Worm (Caenorhabditis elegans) whole organism, L4 larva: ENCODE data around the gene cdh-8.

ENCODE experiments used
- F26F4.8 ChIP-seq: fragments of 200-800 bp; sonication (Bioruptor generic); conservative IDR thresholded peaks from 2 replicates; pipeline ENCODE4 v1.3.6; 2022; ENCODE audit warnings: missing genetic modification characterization, missing compliant biosample characterization
- R02D3.7 ChIP-seq: fragments of 150-350 bp; sonication (generic microtip); optimal IDR thresholded peaks from 3 replicates; lab custom pipeline; 2014; ENCODE audit warnings: missing biosample characterization, missing genetic modification characterization
- T20F7.1 ChIP-seq: fragments of 200-800 bp; sonication (Bioruptor generic); optimal IDR thresholded peaks from 2 replicates; lab custom pipeline; 2018; ENCODE audit warnings: mild to moderate bottlenecking, missing genetic modification characterization, missing compliant biosample characterization
- Y48G9A.11 ChIP-seq: fragments of 200-800 bp; sonication (Bioruptor generic); IDR thresholded peaks from 2 replicates; pipeline ENCODE4 v1.3.6; 2022; ENCODE audit warnings: missing genetic modification reagents, missing genetic modification characterization, missing compliant biosample characterization
- Y75B8A.6 ChIP-seq: fragments of 200-800 bp; sonication (Bioruptor generic); IDR thresholded peaks from 2 replicates; pipeline ENCODE4 v1.3.6; 2022; ENCODE audit warnings: missing genetic modification reagents, missing genetic modification characterization, missing compliant biosample characterization
- ZK337.2 ChIP-seq: fragments of 200-800 bp; sonication (Bioruptor generic); IDR thresholded peaks from 2 replicates; pipeline ENCODE4 v1.3.6; 2022; ENCODE audit warnings: missing genetic modification reagents, missing genetic modification characterization, missing compliant biosample characterization
- ama-1 ChIP-seq: fragments of 150-350 bp; optimal IDR thresholded peaks from 2 replicates; lab custom pipeline; 2014; ENCODE audit warnings: inconsistent platforms, mixed read lengths
- ceh-20 ChIP-seq: fragments of 200-800 bp; sonication (Bioruptor generic); IDR thresholded peaks from 2 replicates; pipeline ENCODE4 v1.3.6; 2022; ENCODE audit warnings: missing genetic modification reagents, missing genetic modification characterization, missing compliant biosample characterization
- ceh-44 ChIP-seq: fragments of 200-800 bp; sonication (Bioruptor generic); IDR thresholded peaks from 2 replicates; pipeline ENCODE4 v1.3.6; 2022; ENCODE audit warnings: missing genetic modification reagents, missing genetic modification characterization, missing compliant biosample characterization
- ceh-62 ChIP-seq: sonication (generic microtip); optimal IDR thresholded peaks from 2 replicates; lab custom pipeline; 2017; ENCODE audit warnings: missing biosample characterization, missing genetic modification characterization
- ceh-82 ChIP-seq: sonication (generic microtip); optimal IDR thresholded peaks from 2 replicates; lab custom pipeline; 2017; ENCODE audit warnings: missing biosample characterization, missing genetic modification characterization
- ces-1 ChIP-seq: fragments of 150-350 bp; sonication (generic microtip); optimal IDR thresholded peaks from 4 replicates; lab custom pipeline; 2014; ENCODE audit warnings: missing biosample characterization, missing genetic modification reagents, missing genetic modification characterization
- ctbp-1 ChIP-seq: fragments of 200-800 bp; sonication (Bioruptor generic); IDR thresholded peaks from 2 replicates; pipeline ENCODE4 v1.3.6; 2022; ENCODE audit warnings: missing genetic modification reagents, missing genetic modification characterization, missing compliant biosample characterization
- daf-19 ChIP-seq: fragments of 200-800 bp; sonication (Bioruptor generic); conservative IDR thresholded peaks from 2 replicates; pipeline ENCODE4 v1.3.6; 2022; ENCODE audit warnings: missing genetic modification characterization, missing compliant biosample characterization
- dmd-9 ChIP-seq: fragments of 200-800 bp; sonication (Bioruptor generic); IDR thresholded peaks from 2 replicates; pipeline ENCODE4 v1.3.6; 2022; ENCODE audit warnings: missing genetic modification reagents, missing genetic modification characterization, missing compliant biosample characterization
- dve-1 ChIP-seq: sonication (generic microtip); optimal IDR thresholded peaks from 2 replicates; lab custom pipeline; 2017; ENCODE audit warnings: antibody characterized with exemption, mild to moderate bottlenecking, missing genetic modification characterization, missing compliant biosample characterization; ENCODE audit not compliant: insufficient read depth
- egl-43 ChIP-seq: fragments of 200-800 bp; sonication (Bioruptor generic); IDR thresholded peaks from 2 replicates; pipeline ENCODE4 v1.3.6; 2022; ENCODE audit warnings: missing genetic modification reagents, missing genetic modification characterization, missing compliant biosample characterization
- gei-8 ChIP-seq: fragments of 200-800 bp; sonication (Bioruptor generic); optimal IDR thresholded peaks from 2 replicates; lab custom pipeline; 2018; ENCODE audit warnings: mild to moderate bottlenecking, missing genetic modification characterization, missing compliant biosample characterization
- hlh-30 ChIP-seq: sonication (generic microtip); optimal IDR thresholded peaks from 2 replicates; lab custom pipeline; 2017; ENCODE audit warnings: antibody characterized with exemption, mild to moderate bottlenecking, missing genetic modification characterization, missing compliant biosample characterization; ENCODE audit not compliant: insufficient read depth
- lin-1 ChIP-seq: fragments of 200-800 bp; sonication (Bioruptor generic); IDR thresholded peaks from 2 replicates; pipeline ENCODE4 v1.3.6; 2022; ENCODE audit warnings: missing genetic modification reagents, missing genetic modification characterization, missing compliant biosample characterization
- lin-38 ChIP-seq: fragments of 200-800 bp; sonication (Bioruptor generic); IDR thresholded peaks from 2 replicates; pipeline ENCODE4 v1.3.6; 2022; ENCODE audit warnings: missing genetic modification reagents, missing genetic modification characterization, missing compliant biosample characterization
- lin-39 ChIP-seq: fragments of 150-350 bp; optimal IDR thresholded peaks from 2 replicates; lab custom pipeline; 2014; ENCODE audit warnings: missing biosample characterization, missing genetic modification reagents, missing genetic modification characterization
- madf-5 ChIP-seq, 2 experiments: fragments of 200-800 bp; sonication (Bioruptor generic); IDR thresholded peaks; 2 replicates each; pipeline ENCODE4 v1.3.6; 2022; ENCODE audit warnings: missing compliant biosample characterization in 2 of 2, missing genetic modification characterization in 2 of 2
- mes-2 ChIP-seq: sonication (generic microtip); optimal IDR thresholded peaks from 2 replicates; lab custom pipeline; 2016; ENCODE audit warnings: missing genotype, mild to moderate bottlenecking, missing genetic modification characterization, missing compliant biosample characterization; ENCODE audit not compliant: poor library complexity, severe bottlenecking
- mxl-3 ChIP-seq: fragments of 200-800 bp; sonication (Bioruptor generic); optimal IDR thresholded peaks from 2 replicates; lab custom pipeline; 2018; ENCODE audit warnings: mild to moderate bottlenecking, missing genetic modification characterization, missing compliant biosample characterization
- nhr-10 ChIP-seq: fragments of 150-350 bp; optimal IDR thresholded peaks from 2 replicates; lab custom pipeline; 2014; ENCODE audit warnings: missing biosample characterization, missing genetic modification characterization
- nhr-102 ChIP-seq: sonication (generic microtip); optimal IDR thresholded peaks from 2 replicates; lab custom pipeline; 2016; ENCODE audit warnings: mild to moderate bottlenecking, missing genetic modification characterization, moderate library complexity, missing compliant biosample characterization
- nhr-111 ChIP-seq: fragments of 200-800 bp; sonication (Bioruptor generic); optimal IDR thresholded peaks from 2 replicates; lab custom pipeline; 2018; ENCODE audit warnings: mild to moderate bottlenecking, missing genetic modification characterization, missing compliant biosample characterization
- nhr-237 ChIP-seq: sonication (generic microtip); optimal IDR thresholded peaks from 2 replicates; lab custom pipeline; 2017; ENCODE audit warnings: missing biosample characterization, missing genetic modification characterization
- nhr-42 ChIP-seq: fragments of 200-800 bp; sonication (Bioruptor generic); IDR thresholded peaks from 2 replicates; pipeline ENCODE4 v1.3.6; 2022; ENCODE audit warnings: missing genetic modification characterization, missing compliant biosample characterization
- nhr-48 ChIP-seq: sonication (generic microtip); optimal IDR thresholded peaks from 2 replicates; lab custom pipeline; 2016; ENCODE audit warnings: mild to moderate bottlenecking, missing genetic modification characterization, missing compliant biosample characterization
- pha-4 ChIP-seq, 2 experiments: fragments of 150-350 bp in 1 of 2; fragments of 200-800 bp in 1 of 2; sonication (Bioruptor generic) in 1 of 2; IDR thresholded peaks in 1 of 2; optimal IDR thresholded peaks in 1 of 2; 2 replicates each; pipeline versions ENCODE4 v1.3.6 to Lab custom; 2014 to 2022; ENCODE audit warnings: missing genetic modification characterization in 2 of 2, missing genetic modification reagents in 2 of 2, missing biosample characterization in 1 of 2, missing compliant biosample characterization in 1 of 2
- rbr-2 ChIP-seq: sonication (generic microtip); optimal IDR thresholded peaks from 2 replicates; lab custom pipeline; 2016; ENCODE audit warnings: missing genotype, missing genetic modification characterization, missing compliant biosample characterization
- saeg-2 ChIP-seq: fragments of 200-800 bp; sonication (Bioruptor generic); IDR thresholded peaks from 2 replicates; pipeline ENCODE4 v1.3.6; 2022; ENCODE audit warnings: missing genetic modification reagents, missing genetic modification characterization, missing compliant biosample characterization
- set-16 ChIP-seq: fragments of 200-800 bp; sonication (Bioruptor generic); IDR thresholded peaks from 2 replicates; pipeline ENCODE4 v1.3.6; 2022; ENCODE audit warnings: missing genetic modification reagents, missing genetic modification characterization, missing compliant biosample characterization
- skn-1 ChIP-seq: fragments of 150-350 bp; optimal IDR thresholded peaks from 2 replicates; lab custom pipeline; 2014; ENCODE audit warnings: missing biosample characterization, missing genetic modification characterization
- snpc-1.2 ChIP-seq: fragments of 200-800 bp; sonication (Bioruptor generic); IDR thresholded peaks from 2 replicates; pipeline ENCODE4 v1.3.6; 2022; ENCODE audit warnings: missing genetic modification reagents, missing genetic modification characterization, missing compliant biosample characterization
- snpc-4 ChIP-seq: fragments of 150-350 bp; optimal IDR thresholded peaks from 2 replicates; lab custom pipeline; 2014; ENCODE audit warnings: missing biosample characterization, missing genetic modification characterization
- tag-97 ChIP-seq: fragments of 200-800 bp; sonication (Bioruptor generic); IDR thresholded peaks from 2 replicates; pipeline ENCODE4 v1.3.6; 2022; ENCODE audit warnings: missing genetic modification characterization, missing compliant biosample characterization
- unc-130 ChIP-seq: sonication (generic microtip); optimal IDR thresholded peaks from 2 replicates; lab custom pipeline; 2016; ENCODE audit warnings: missing genetic modification reagents, missing genetic modification characterization, missing compliant biosample characterization
- unc-39 ChIP-seq: sonication (generic microtip); optimal IDR thresholded peaks from 2 replicates; lab custom pipeline; 2017; ENCODE audit warnings: missing biosample characterization, missing genetic modification characterization
- unc-62 ChIP-seq, 3 experiments: fragments of 150-350 bp in 1 of 3; sonication (generic microtip); optimal IDR thresholded peaks in 2 of 3; peaks in 1 of 3; 1 replicate in 1 of 3; 2 replicates in 2 of 3; lab custom pipeline; 2014 to 2017; ENCODE audit warnings: missing biosample characterization in 3 of 3, missing genetic modification characterization in 3 of 3, missing genetic modification reagents in 3 of 3, missing genotype in 1 of 3
- vab-7 ChIP-seq: fragments of 200-800 bp; sonication (Bioruptor generic); IDR thresholded peaks from 2 replicates; pipeline ENCODE4 v1.3.6; 2022; ENCODE audit warnings: missing genetic modification reagents, missing genetic modification characterization, missing compliant biosample characterization
- zag-1 ChIP-seq: fragments of 150-350 bp; optimal IDR thresholded peaks from 2 replicates; lab custom pipeline; 2014; ENCODE audit warnings: missing biosample characterization, missing genetic modification characterization
- zfp-2 ChIP-seq: sonication (generic microtip); optimal IDR thresholded peaks from 2 replicates; lab custom pipeline; 2016; ENCODE audit warnings: mild to moderate bottlenecking, missing genetic modification characterization, missing compliant biosample characterization
- zfp-3 ChIP-seq: fragments of 200-800 bp; sonication (Bioruptor generic); conservative IDR thresholded peaks from 2 replicates; pipeline ENCODE4 v1.3.6; 2022; ENCODE audit warnings: missing genetic modification reagents, missing genetic modification characterization, missing compliant biosample characterization
- zip-11 ChIP-seq: fragments of 200-800 bp; sonication (Bioruptor generic); IDR thresholded peaks from 2 replicates; pipeline ENCODE4 v1.3.6; 2022; ENCODE audit warnings: missing genetic modification characterization, missing compliant biosample characterization
- zip-2 ChIP-seq: fragments of 150-350 bp; optimal IDR thresholded peaks from 2 replicates; lab custom pipeline; 2014; ENCODE audit warnings: missing biosample characterization, missing genetic modification characterization
- ztf-11 ChIP-seq: fragments of 150-350 bp; optimal IDR thresholded peaks from 2 replicates; lab custom pipeline; 2014; ENCODE audit warnings: missing biosample characterization, missing genetic modification characterization

cdh-8 gene

DNA sequence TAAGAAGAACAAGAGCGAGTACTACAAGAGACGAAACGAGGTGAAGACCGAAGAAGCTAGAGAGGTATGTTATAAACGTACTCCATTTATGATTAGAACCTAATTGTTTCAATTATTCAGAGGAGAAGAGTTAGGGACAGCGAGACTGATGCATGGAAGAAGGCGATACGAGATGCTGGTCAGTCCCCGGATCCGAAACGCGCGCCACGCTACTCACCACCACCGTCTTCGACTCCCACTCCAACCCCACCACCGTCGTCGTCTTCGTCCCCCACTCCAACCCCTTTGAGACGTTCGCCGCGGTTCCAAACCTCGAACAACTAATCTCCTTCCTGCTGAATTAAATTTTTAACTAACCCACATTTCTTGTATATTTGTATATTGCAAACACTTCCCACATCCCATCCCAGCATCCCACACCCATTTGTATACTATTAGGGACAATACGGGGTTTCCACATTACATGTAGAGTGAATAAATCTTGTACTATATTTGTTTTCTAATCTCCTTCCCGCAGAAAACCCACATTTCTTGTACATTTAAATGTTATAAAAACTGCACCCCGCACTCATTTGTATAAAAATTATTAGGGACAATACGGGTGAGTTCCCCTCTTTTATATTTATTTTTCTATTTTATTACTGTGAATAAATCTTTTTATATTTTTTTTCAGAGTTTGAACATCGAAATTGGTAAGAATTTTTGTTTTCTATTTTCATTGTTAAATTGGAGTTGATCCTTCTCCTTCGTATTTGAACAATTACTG is 47.9 kb downstream of the cdh-8 start:
- TF ChIP-seq nhr-237 (tag; lab: Kevin White, UChicago) (no peak), ctbp-1 (GFP tag; lab: Robert Waterston, UW) (0 out of 2 replicates have a peak, but pooled peaks have one; percentile 11), ama-1 (lab: Kevin White, UChicago) (no peak), lin-1 (GFP tag; lab: Robert Waterston, UW) (no peak), lin-38 (GFP tag; lab: Robert Waterston, UW) (peak; percentile 49), nhr-10 (tag; lab: Kevin White, UChicago) (no peak), vab-7 (GFP tag; lab: Robert Waterston, UW) (no peak), nhr-102 (no peak), zip-11 (GFP tag; lab: Robert Waterston, UW) (no peak), nhr-48 (tag; lab: Kevin White, UChicago) (no peak), ceh-44 (GFP tag; lab: Robert Waterston, UW) (no peak), dve-1 (no peak), ceh-82 (no peak), snpc-4 (no peak), ZK337.2 (GFP tag; lab: Robert Waterston, UW) (no peak), zfp-2 (tag; lab: Kevin White, UChicago) (no peak), ces-1 (GFP tag; lab: Kevin White, UChicago) (no peak), zip-2 (tag; lab: Kevin White, UChicago) (no peak), ceh-62 (tag; lab: Kevin White, UChicago) (no peak), snpc-1.2 (GFP tag; lab: Robert Waterston, UW) (peak; percentile 65; the same call in 1 of the 2 replicates), zag-1 (tag; lab: Kevin White, UChicago) (no peak), pha-4 (GFP tag; IDR thresholded peaks at IDR 0.05; lab: Robert Waterston, UW) (peak; percentile 32; the same call in 1 of the 2 replicates), pha-4 (tag; optimal IDR thresholded peaks at IDR 0.05; lab: Kevin White, UChicago) (no peak), daf-19 (GFP tag; lab: Robert Waterston, UW) (no peak), T20F7.1 (GFP tag; lab: Kevin White, UChicago) (peak; percentile 7), ceh-20 (no peak), rbr-2 (tag; lab: Kevin White, UChicago) (no peak), nhr-42 (GFP tag; lab: Robert Waterston, UW) (no peak), ztf-11 (tag; lab: Kevin White, UChicago) (no peak), madf-5 (GFP tag; IDR thresholded peaks at IDR 0.05; lab: Robert Waterston, UW) (no peak), hlh-30 (tag; lab: Kevin White, UChicago) (no peak), nhr-111 (GFP tag; lab: Kevin White, UChicago) (no peak), Y48G9A.11 (GFP tag; lab: Robert Waterston, UW) (0 out of 2 replicates have a peak, but pooled peaks have one; percentile 12), skn-1 (tag; lab: Kevin White, UChicago) (no peak), unc-62 (GFP tag; optimal IDR thresholded peaks at IDR 0.05 in 1 of 2; lab: Kevin White, UChicago) (no peak), unc-62 (tag; optimal IDR thresholded peaks at IDR 0.05; lab: Kevin White, UChicago) (no peak), mxl-3 (no peak), tag-97 (no peak), saeg-2 (GFP tag; lab: Robert Waterston, UW) (no peak), lin-39 (no peak), Y75B8A.6 (GFP tag; lab: Robert Waterston, UW) (no peak), zfp-3 (GFP tag; lab: Robert Waterston, UW) (no peak), set-16 (GFP tag; lab: Robert Waterston, UW) (peak; percentile 80), egl-43 (GFP tag; lab: Robert Waterston, UW) (peak; percentile 71; the same call in 1 of the 2 replicates), unc-39 (tag; lab: Kevin White, UChicago) (no peak), R02D3.7 (no peak), F26F4.8 (GFP tag; lab: Robert Waterston, UW) (no peak), gei-8 (GFP tag; lab: Kevin White, UChicago) (no peak), dmd-9 (GFP tag; lab: Robert Waterston, UW) (no peak), mes-2 (tag; lab: Kevin White, UChicago) (no peak), unc-130 (peak; percentile 14)
